Fruit fly (Drosophila melanogaster): ENCODE results near the gene MED27.

MED27 gene

dm6 chr3R:5682921-5683748 is 28.2 kb downstream of the MED27 start (continued):
- TF ChIP-seq CG3032 (tag; optimal IDR thresholded peaks at IDR 0.05) (no peak), topi (GFP tag; optimal IDR thresholded peaks at IDR 0.05) (no peak), CG8119 (GFP tag; IDR thresholded peaks at IDR 0.05) (peak; percentile 91), cyc (GFP tag; optimal IDR thresholded peaks at IDR 0.05) (no peak), salr (GFP tag; optimal IDR thresholded peaks at IDR 0.05) (peak in 1 of 2 experiments; percentile 74), CG6792 (GFP tag; optimal IDR thresholded peaks at IDR 0.05) (no peak), Sox102F (GFP tag; optimal IDR thresholded peaks at IDR 0.05) (no peak), CG8319 (GFP tag; optimal IDR thresholded peaks at IDR 0.05) (no peak), esn (GFP tag; optimal IDR thresholded peaks at IDR 0.05) (peak; percentile 40), CG1621 (tag; optimal IDR thresholded peaks at IDR 0.05) (no peak), fd59A (GFP tag; optimal IDR thresholded peaks at IDR 0.05) (no peak), lz (GFP tag; optimal IDR thresholded peaks at IDR 0.05) (peak; percentile 34), CG6163 (GFP tag; IDR thresholded peaks at IDR 0.05) (peak; percentile 75), Hr38 (GFP tag; optimal IDR thresholded peaks at IDR 0.05) (no peak)

- peak in 1 of 2 experiments; percentile 12 for TF ChIP-seq ss (GFP tag; optimal IDR thresholded peaks at IDR 0.05)
- no peak for TF ChIP-seq fd59A (GFP tag; optimal IDR thresholded peaks at IDR 0.05)
- no peak for TF ChIP-seq Smox (GFP tag; optimal IDR thresholded peaks at IDR 0.05)
- no peak for TF ChIP-seq CG6163 (GFP tag; IDR thresholded peaks at IDR 0.05)
- TF ChIP-seq Eip78C (GFP tag) = peak; percentile 60
These were observed 29.7 kb downstream of the MED27 start for dm6 chr3R:5684550-5685118.

DNA sequence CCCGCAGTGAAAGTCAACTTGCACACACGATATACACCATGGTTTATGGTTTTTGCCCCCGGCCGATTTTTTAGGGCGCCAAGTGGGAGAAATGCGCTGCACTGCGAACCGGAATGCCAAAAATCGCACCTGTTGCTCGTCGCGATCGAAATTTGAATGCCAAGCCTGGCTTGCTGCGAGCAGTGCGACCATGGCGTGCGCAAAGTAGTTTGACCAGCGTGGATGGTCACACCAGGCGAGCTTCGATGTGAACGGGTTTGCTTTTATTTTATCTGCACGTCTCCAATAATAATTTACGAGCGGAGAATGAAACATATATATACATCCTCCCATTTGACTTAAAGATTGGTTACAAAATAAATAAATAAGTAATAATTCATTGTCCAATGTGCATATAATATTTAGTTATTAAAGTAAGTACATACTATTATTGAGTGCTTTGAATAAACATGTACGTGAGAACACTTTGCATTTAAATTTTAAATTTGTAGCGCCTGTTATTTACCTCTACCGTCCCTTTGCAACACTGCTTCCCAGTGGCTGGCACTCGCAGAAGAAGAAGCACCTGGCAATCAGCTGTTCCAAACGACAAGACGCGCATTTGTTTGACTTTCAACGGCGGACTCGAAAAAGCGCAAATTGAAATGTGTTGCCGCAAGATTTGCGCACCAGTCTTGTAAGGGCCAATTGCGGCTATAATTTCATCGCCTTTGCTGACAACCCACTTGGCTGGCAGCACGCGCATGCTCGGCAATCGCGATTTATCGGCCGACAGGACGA is 30.5 kb downstream of the MED27 start, which contains the start of the genes Rab23 and plx:
Gene Rab23, minus strand, starts transcription at position 166 of the 780 bp plus-strand sequence.
Gene plx, plus strand, starts transcription at position 587 of the 780 bp plus-strand sequence.
- peak; percentile 22 for TF ChIP-seq Smox (GFP tag; optimal IDR thresholded peaks at IDR 0.05)
- TF ChIP-seq CG31627 (GFP tag; optimal IDR thresholded peaks at IDR 0.05) = peak; percentile 17
- peak; percentile 5 for TF ChIP-seq acj6 (GFP tag; optimal IDR thresholded peaks at IDR 0.05)
- TF ChIP-seq Sox15 (GFP tag; optimal IDR thresholded peaks at IDR 0.05) = no peak
- peak; percentile 73 for TF ChIP-seq fkh (GFP tag; optimal IDR thresholded peaks at IDR 0.05)
- TF ChIP-seq ss (GFP tag; optimal IDR thresholded peaks at IDR 0.05) = no peak
- TF ChIP-seq eg (GFP tag; IDR thresholded peaks at IDR 0.05) = 0 out of 3 replicates have a peak, but pooled peaks have one; percentile 4
- TF ChIP-seq fd59A (GFP tag; optimal IDR thresholded peaks at IDR 0.05) = no peak
- no peak for TF ChIP-seq CG3919 (GFP tag; optimal IDR thresholded peaks at IDR 0.05)
- TF ChIP-seq CG6163 (GFP tag; IDR thresholded peaks at IDR 0.05) = peak; percentile 10; the same call in 1 of the 3 replicates
- no peak for TF ChIP-seq fd85E (GFP tag; optimal IDR thresholded peaks at IDR 0.05)
- TF ChIP-seq CG7368 (GFP tag; optimal IDR thresholded peaks at IDR 0.05) = peak; percentile 7
- no peak for TF ChIP-seq CG34406 (GFP tag; optimal IDR thresholded peaks at IDR 0.05)
- peak; percentile 67 for TF ChIP-seq achi (GFP tag; optimal IDR thresholded peaks at IDR 0.05)
- no peak for TF ChIP-seq Ets21C (GFP tag; optimal IDR thresholded peaks at IDR 0.05)
- TF ChIP-seq Eip78C (GFP tag) = peak; percentile 61
- TF ChIP-seq OdsH (GFP tag; optimal IDR thresholded peaks at IDR 0.05) = peak; percentile 14
- no peak for TF ChIP-seq CG6854 (GFP tag; optimal IDR thresholded peaks at IDR 0.05)
- peak; percentile 33 for TF ChIP-seq lz (GFP tag; optimal IDR thresholded peaks at IDR 0.05)
- TF ChIP-seq pdm3 (GFP tag; optimal IDR thresholded peaks at IDR 0.05) = peak; percentile 42
- no peak for TF ChIP-seq CG10631 (GFP tag; optimal IDR thresholded peaks at IDR 0.05)
- no peak for TF ChIP-seq Ets96B (tag; optimal IDR thresholded peaks at IDR 0.05)
- no peak for TF ChIP-seq CG4318 (GFP tag; optimal IDR thresholded peaks at IDR 0.05)
- no peak for TF ChIP-seq dsx (GFP tag; optimal IDR thresholded peaks at IDR 0.05; ENCODE audit: poor library complexity, severe bottlenecking)
- peak; percentile 22 for TF ChIP-seq Met (GFP tag; optimal IDR thresholded peaks at IDR 0.05)
